Worm (Caenorhabditis elegans) whole organism, young adult: ENCODE data around the gene M02F4.1.
A peak's percentile ranks its signal among the peaks of the same experiment; 100 is the strongest.

Source experiments
- B0019.2 ChIP-seq: fragments of 200-800 bp; sonication (Bioruptor generic); conservative IDR thresholded peaks from 2 replicates; pipeline ENCODE4 v1.3.6; 2022; ENCODE audit warnings: missing genetic modification reagents, missing genetic modification characterization, missing compliant biosample characterization
- B0035.1 ChIP-seq: sonication (generic microtip); optimal IDR thresholded peaks from 2 replicates; lab custom pipeline; 2016; ENCODE audit warnings: missing genetic modification characterization, mild to moderate bottlenecking, missing compliant biosample characterization, missing genotype, missing genetic modification reagents
- B0336.3 ChIP-seq: fragments of 200-800 bp; sonication (Bioruptor generic); IDR thresholded peaks from 2 replicates; pipeline ENCODE4 v1.3.6; 2022; ENCODE audit warnings: missing genetic modification characterization, missing compliant biosample characterization
- C06A6.2 ChIP-seq: fragments of 200-800 bp; sonication (Bioruptor generic); conservative IDR thresholded peaks from 2 replicates; pipeline ENCODE4 v1.3.6; 2022; ENCODE audit warnings: missing genetic modification characterization, missing compliant biosample characterization
- C17E4.6 ChIP-seq: fragments of 200-800 bp; sonication (Bioruptor generic); IDR thresholded peaks from 2 replicates; pipeline ENCODE4 v1.3.6; 2022; ENCODE audit warnings: missing genetic modification reagents, missing genetic modification characterization, missing compliant biosample characterization
- F23B12.7 ChIP-seq: sonication (generic microtip); optimal IDR thresholded peaks from 2 replicates; lab custom pipeline; 2017; ENCODE audit warnings: missing genetic modification characterization, mild to moderate bottlenecking, missing compliant biosample characterization, antibody characterized with exemption, moderate library complexity; ENCODE audit not compliant: insufficient read depth
- F55B11.4 ChIP-seq: sonication (generic microtip); optimal IDR thresholded peaks from 2 replicates; lab custom pipeline; 2016; ENCODE audit warnings: missing compliant biosample characterization, missing genetic modification characterization, borderline replicate concordance; ENCODE audit not compliant: insufficient read depth
- Y53G8AR.9 ChIP-seq: fragments of 200-800 bp; sonication (Bioruptor generic); conservative IDR thresholded peaks from 2 replicates; pipeline ENCODE4 v1.3.6; 2022; ENCODE audit warnings: missing genetic modification reagents, missing genetic modification characterization, missing compliant biosample characterization
- Y56A3A.18 ChIP-seq: fragments of 200-800 bp; sonication (Bioruptor generic); IDR thresholded peaks from 2 replicates; pipeline ENCODE4 v1.3.6; 2022; ENCODE audit warnings: missing genetic modification reagents, missing genetic modification characterization, missing compliant biosample characterization
- Y79H2A.3 ChIP-seq: fragments of 200-800 bp; sonication (Bioruptor generic); conservative IDR thresholded peaks from 2 replicates; pipeline ENCODE4 v1.3.6; 2022; ENCODE audit warnings: missing genetic modification reagents, missing genetic modification characterization, missing compliant biosample characterization
- akir-1 ChIP-seq: fragments of 200-800 bp; sonication (Bioruptor generic); optimal IDR thresholded peaks from 2 replicates; lab custom pipeline; 2018; ENCODE audit warnings: mild to moderate bottlenecking, missing genetic modification characterization, moderate library complexity, missing compliant biosample characterization
- atf-7 ChIP-seq: sonication (generic microtip); optimal IDR thresholded peaks from 2 replicates; lab custom pipeline; 2017; ENCODE audit warnings: mild to moderate bottlenecking, missing genetic modification characterization, missing compliant biosample characterization
- attf-6 ChIP-seq: fragments of 200-800 bp; sonication (Bioruptor generic); IDR thresholded peaks from 2 replicates; pipeline ENCODE4 v1.3.6; 2022; ENCODE audit warnings: missing genetic modification reagents, missing genetic modification characterization, missing compliant biosample characterization
- bed-1 ChIP-seq: fragments of 200-800 bp; sonication (Bioruptor generic); IDR thresholded peaks from 2 replicates; pipeline ENCODE4 v1.3.6; 2022; ENCODE audit warnings: missing genetic modification reagents, missing genetic modification characterization, missing compliant biosample characterization
- cebp-1 ChIP-seq, 2 experiments: fragments of 200-800 bp in 1 of 2; sonication (Bioruptor generic) in 1 of 2; sonication (generic microtip) in 1 of 2; IDR thresholded peaks in 1 of 2; optimal IDR thresholded peaks in 1 of 2; 2 replicates each; pipeline versions ENCODE4 v1.3.6 to Lab custom; 2017 to 2022; ENCODE audit warnings: missing compliant biosample characterization in 2 of 2, missing genetic modification characterization in 2 of 2, mild to moderate bottlenecking in 1 of 2, missing genetic modification reagents in 1 of 2, moderate library complexity in 1 of 2
- cebp-2 ChIP-seq: fragments of 200-800 bp; sonication (Bioruptor generic); IDR thresholded peaks from 2 replicates; pipeline ENCODE4 v1.3.6; 2022; ENCODE audit warnings: missing genetic modification characterization, missing compliant biosample characterization
- ceh-100 ChIP-seq: fragments of 200-800 bp; sonication (Bioruptor generic); IDR thresholded peaks from 2 replicates; pipeline ENCODE4 v1.3.6; 2022; ENCODE audit warnings: missing genetic modification reagents, missing genetic modification characterization, missing compliant biosample characterization
- ceh-79 ChIP-seq: sonication (generic microtip); optimal IDR thresholded peaks from 2 replicates; lab custom pipeline; 2017; ENCODE audit warnings: mild to moderate bottlenecking, missing genetic modification characterization, missing compliant biosample characterization
- egl-18 ChIP-seq: fragments of 200-800 bp; sonication (Bioruptor generic); IDR thresholded peaks from 2 replicates; pipeline ENCODE4 v1.3.6; 2022; ENCODE audit warnings: missing genetic modification reagents, missing genetic modification characterization, missing compliant biosample characterization
- egl-44 ChIP-seq: fragments of 200-800 bp; sonication (Bioruptor generic); IDR thresholded peaks from 2 replicates; pipeline ENCODE4 v1.3.6; 2022; ENCODE audit warnings: missing genetic modification reagents, missing genetic modification characterization, missing compliant biosample characterization
- hrde-1 ChIP-seq: sonication (generic microtip); optimal IDR thresholded peaks from 2 replicates; lab custom pipeline; 2016; ENCODE audit warnings: missing genetic modification characterization, mild to moderate bottlenecking, missing compliant biosample characterization, moderate library complexity, missing genotype, missing genetic modification reagents, borderline replicate concordance
- let-607 ChIP-seq, 2 experiments: fragments of 200-800 bp in 1 of 2; sonication (Bioruptor generic) in 1 of 2; sonication (generic microtip) in 1 of 2; optimal IDR thresholded peaks; 2 replicates each; lab custom pipeline; 2016 to 2018; ENCODE audit warnings: mild to moderate bottlenecking in 2 of 2, missing compliant biosample characterization in 2 of 2, missing genetic modification characterization in 2 of 2, moderate library complexity in 2 of 2, missing genotype in 1 of 2
- lir-1 ChIP-seq: fragments of 200-800 bp; sonication (Bioruptor generic); conservative IDR thresholded peaks from 2 replicates; pipeline ENCODE4 v1.3.6; 2022; ENCODE audit warnings: missing genetic modification reagents, missing genetic modification characterization, missing compliant biosample characterization
- madf-6 ChIP-seq: fragments of 200-800 bp; sonication (Bioruptor generic); IDR thresholded peaks from 2 replicates; pipeline ENCODE4 v1.3.6; 2022; ENCODE audit warnings: missing genetic modification reagents, missing genetic modification characterization, missing compliant biosample characterization
- madf-8 ChIP-seq: fragments of 200-800 bp; sonication (Bioruptor generic); conservative IDR thresholded peaks from 2 replicates; pipeline ENCODE4 v1.3.6; 2022; ENCODE audit warnings: missing genetic modification reagents, missing genetic modification characterization, missing compliant biosample characterization
- nfya-1 ChIP-seq: sonication (generic microtip); optimal IDR thresholded peaks from 2 replicates; lab custom pipeline; 2017; ENCODE audit warnings: antibody characterized with exemption, missing compliant biosample characterization, missing genetic modification characterization, borderline replicate concordance; ENCODE audit not compliant: insufficient read depth
- nfya-2 ChIP-seq: fragments of 200-800 bp; sonication (Bioruptor generic); IDR thresholded peaks from 2 replicates; pipeline ENCODE4 v1.3.6; 2022; ENCODE audit warnings: missing genetic modification reagents, missing genetic modification characterization, missing compliant biosample characterization
- nhr-80 ChIP-seq: sonication (generic microtip); optimal IDR thresholded peaks from 2 replicates; lab custom pipeline; 2016; ENCODE audit warnings: missing genetic modification characterization, missing compliant biosample characterization
- nhr-90 ChIP-seq: sonication (generic microtip); optimal IDR thresholded peaks from 2 replicates; lab custom pipeline; 2016; ENCODE audit warnings: missing genotype, mild to moderate bottlenecking, missing genetic modification characterization, missing compliant biosample characterization
- rec-8 ChIP-seq, 2 experiments: sonication (generic microtip); optimal IDR thresholded peaks; 2 replicates each; lab custom pipeline; 2016; ENCODE audit warnings: mild to moderate bottlenecking in 2 of 2, missing genetic modification characterization in 2 of 2, missing genetic modification reagents in 2 of 2, missing genotype in 2 of 2, missing biosample characterization in 1 of 2, missing compliant biosample characterization in 1 of 2, moderate library complexity in 1 of 2
- snpc-1.1 ChIP-seq: sonication (generic microtip); optimal IDR thresholded peaks from 2 replicates; lab custom pipeline; 2017; ENCODE audit warnings: missing genetic modification characterization, mild to moderate bottlenecking, missing compliant biosample characterization, antibody characterized with exemption, moderate library complexity, missing genotype, missing genetic modification reagents; ENCODE audit not compliant: insufficient read depth
- snpc-3.4 ChIP-seq: sonication (generic microtip); optimal IDR thresholded peaks from 2 replicates; lab custom pipeline; 2017; ENCODE audit warnings: missing genetic modification characterization, mild to moderate bottlenecking, missing compliant biosample characterization, antibody characterized with exemption, moderate library complexity, missing genotype, missing genetic modification reagents
- snpc-4 ChIP-seq, 5 experiments: fragments of 150-350 bp in 1 of 5; sonication (generic microtip) in 4 of 5; optimal IDR thresholded peaks; 2 replicates each; lab custom pipeline; 2014 to 2018; ENCODE audit warnings: missing genetic modification characterization in 5 of 5, missing biosample characterization in 3 of 5, antibody characterized with exemption in 2 of 5, mild to moderate bottlenecking in 2 of 5, missing compliant biosample characterization in 2 of 5, missing genotype in 2 of 5, moderate library complexity in 2 of 5, missing genetic modification reagents in 1 of 5
- zfh-2 ChIP-seq: fragments of 200-800 bp; sonication (Bioruptor generic); conservative IDR thresholded peaks from 2 replicates; pipeline ENCODE4 v1.3.6; 2022; ENCODE audit warnings: missing genetic modification reagents, missing genetic modification characterization, missing compliant biosample characterization
- ztf-22 ChIP-seq: fragments of 200-800 bp; sonication (Bioruptor generic); optimal IDR thresholded peaks from 2 replicates; lab custom pipeline; 2018; ENCODE audit warnings: mild to moderate bottlenecking, missing genetic modification characterization, moderate library complexity, missing compliant biosample characterization
- ztf-28 ChIP-seq: fragments of 200-800 bp; sonication (Bioruptor generic); IDR thresholded peaks from 2 replicates; pipeline ENCODE4 v1.3.6; 2022; ENCODE audit warnings: missing genetic modification reagents, missing genetic modification characterization, missing compliant biosample characterization
- ztf-3 ChIP-seq: fragments of 200-800 bp; sonication (Bioruptor generic); optimal IDR thresholded peaks from 2 replicates; lab custom pipeline; 2018; ENCODE audit warnings: mild to moderate bottlenecking, missing genetic modification characterization, missing compliant biosample characterization

Gene M02F4.1

ce11 chrX:3059299-3059698 is 30.4 kb upstream of the M02F4.1 start, which contains the start of gene rsef-1:
rsef-1 (minus strand) TSS chrX:3059399.
- TF ChIP-seq egl-44 (GFP tag; lab: Robert Waterston, UW) = no peak
- no peak for TF ChIP-seq egl-18
- TF ChIP-seq cebp-1 (GFP tag; IDR thresholded peaks at IDR 0.05; lab: Robert Waterston, UW) = no peak
- no peak for TF ChIP-seq cebp-1 (tag; optimal IDR thresholded peaks at IDR 0.05; lab: Kevin White, UChicago)
- no peak for TF ChIP-seq B0336.3 (GFP tag; lab: Robert Waterston, UW)
- no peak for TF ChIP-seq let-607 (tag; optimal IDR thresholded peaks at IDR 0.05; lab: Kevin White, UChicago)
- no peak for TF ChIP-seq nhr-90 (tag; lab: Kevin White, UChicago)
- no peak for TF ChIP-seq B0019.2
- TF ChIP-seq bed-1 (GFP tag; lab: Robert Waterston, UW) = no peak
- TF ChIP-seq rec-8 (tag; optimal IDR thresholded peaks at IDR 0.05; lab: Kevin White, UChicago) = no peak
- no peak for TF ChIP-seq cebp-2
- TF ChIP-seq lir-1 = no peak

- TF ChIP-seq snpc-4 (GFP tag; optimal IDR thresholded peaks at IDR 0.05; lab: Kevin White, UChicago) (no peak), snpc-4 (tag; optimal IDR thresholded peaks at IDR 0.05; lab: Kevin White, UChicago) (peak in 2 of 4 experiments; percentile 34 to 70), zfh-2 (GFP tag; lab: Robert Waterston, UW) (peak; percentile 44; the same call in 1 of the 2 replicates), snpc-1.1 (tag; lab: Kevin White, UChicago) (peak; percentile 5), ztf-3 (no peak), cebp-2 (0 out of 2 replicates have a peak, but pooled peaks have one; percentile 29)
- TF ChIP-seq, all 124 proteins: peak for 4
Observed at ce11 chrX:3057656-3058055, 28.7 kb upstream of the M02F4.1 start.

- TF ChIP-seq Y79H2A.3 (GFP tag; lab: Robert Waterston, UW) = no peak
- no peak for TF ChIP-seq nfya-2 (GFP tag; lab: Robert Waterston, UW)
- TF ChIP-seq B0019.2 = no peak
- TF ChIP-seq snpc-4 (GFP tag; optimal IDR thresholded peaks at IDR 0.05; lab: Kevin White, UChicago) = peak; percentile 71
- peak in 3 of 4 experiments; percentile 56 to 93 (median 87) for TF ChIP-seq snpc-4 (tag; optimal IDR thresholded peaks at IDR 0.05; lab: Kevin White, UChicago)
- TF ChIP-seq snpc-3.4 (tag; lab: Kevin White, UChicago) = peak; percentile 23
- TF ChIP-seq let-607 (tag; optimal IDR thresholded peaks at IDR 0.05; lab: Kevin White, UChicago) = no peak
- peak; percentile 53 for TF ChIP-seq snpc-1.1 (tag; lab: Kevin White, UChicago)
- TF ChIP-seq, all 124 proteins: peak for 3
Observed at ce11 chrX:3056098-3056497, 27.2 kb upstream of the M02F4.1 start.

- TF ChIP-seq madf-8 (GFP tag; lab: Robert Waterston, UW) = no peak
- no peak for TF ChIP-seq ztf-22
- TF ChIP-seq attf-6 (GFP tag; lab: Robert Waterston, UW) = no peak
- peak; percentile 53 for TF ChIP-seq nhr-80 (tag; lab: Kevin White, UChicago)
- TF ChIP-seq madf-6 = no peak
- no peak for TF ChIP-seq ceh-100
Observed at ce11 chrX:3054802-3055201, 25.9 kb upstream of the M02F4.1 start, which contains the start of gene twk-26. twk-26 (minus strand) TSS chrX:3054824.

ce11 chrX:3054394-3054793 is 25.5 kb upstream of the M02F4.1 start:
- no peak for TF ChIP-seq F23B12.7 (tag; lab: Kevin White, UChicago)
- no peak for TF ChIP-seq ceh-79 (tag; lab: Kevin White, UChicago)
- no peak for TF ChIP-seq F55B11.4 (tag; lab: Kevin White, UChicago)
- no peak for TF ChIP-seq atf-7 (tag; lab: Kevin White, UChicago)
- no peak for TF ChIP-seq hrde-1 (tag; lab: Kevin White, UChicago)
- no peak for TF ChIP-seq B0035.1 (tag; lab: Kevin White, UChicago)
- TF ChIP-seq egl-44 (GFP tag; lab: Robert Waterston, UW) = no peak
- TF ChIP-seq ztf-28 (GFP tag; lab: Robert Waterston, UW) = no peak
- TF ChIP-seq C17E4.6 (GFP tag; lab: Robert Waterston, UW) = no peak
- TF ChIP-seq nfya-1 = no peak
- no peak for TF ChIP-seq C06A6.2 (GFP tag; lab: Robert Waterston, UW)
- TF ChIP-seq Y53G8AR.9 (GFP tag; lab: Robert Waterston, UW) = no peak
- TF ChIP-seq akir-1 (GFP tag; lab: Kevin White, UChicago) = no peak
- TF ChIP-seq Y56A3A.18 (GFP tag; lab: Robert Waterston, UW) = no peak
